Worm (Caenorhabditis elegans) whole organism, dauer: ENCODE results near the gene H23N18.5.
"Not testable (repeated sequence)": the region's sequence is repeated elsewhere in the genome, so short reads cannot be mapped to it uniquely, and the experiment has no call there.

Experiments used
- unc-62 ChIP-seq: sonication (generic microtip); optimal IDR thresholded peaks from 2 replicates; lab custom pipeline; 2017; ENCODE audit warnings: missing biosample characterization, missing genetic modification reagents, missing genetic modification characterization

The H23N18.5 gene

DNA sequence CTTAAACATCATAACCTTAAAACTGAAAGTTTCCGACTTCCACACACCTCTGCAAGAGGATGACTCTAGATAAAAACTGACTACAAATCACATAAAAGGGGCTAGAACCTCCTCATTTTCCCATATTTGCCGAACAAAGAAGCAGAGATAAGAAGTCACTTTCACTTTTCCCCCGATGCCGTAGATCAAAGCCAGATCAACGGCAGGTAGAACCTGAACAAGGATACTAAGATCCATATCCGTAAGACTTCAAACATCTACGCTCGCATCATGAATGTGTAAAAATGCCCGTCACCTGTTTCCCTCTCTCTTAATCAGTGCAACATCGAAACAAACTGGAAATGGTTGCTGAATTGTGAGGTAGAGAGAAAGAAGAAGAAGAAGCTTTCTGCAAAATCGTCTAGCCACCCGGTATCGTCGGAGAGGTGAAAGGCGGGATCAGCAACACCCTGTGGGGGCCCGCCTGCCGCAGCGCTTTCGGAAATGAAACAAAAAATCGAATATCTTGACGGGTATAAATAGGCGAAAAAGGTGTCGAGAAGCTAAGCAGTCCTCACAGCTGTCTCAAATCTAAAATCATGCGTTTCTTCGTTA lies 6.6 kb upstream of the H23N18.5 start, which contains the start of gene C02E7.6:
Gene C02E7.6 (plus strand): TSS at position 544 of the 594 bp plus-strand sequence.
- TF ChIP-seq unc-62: no peak

DNA sequence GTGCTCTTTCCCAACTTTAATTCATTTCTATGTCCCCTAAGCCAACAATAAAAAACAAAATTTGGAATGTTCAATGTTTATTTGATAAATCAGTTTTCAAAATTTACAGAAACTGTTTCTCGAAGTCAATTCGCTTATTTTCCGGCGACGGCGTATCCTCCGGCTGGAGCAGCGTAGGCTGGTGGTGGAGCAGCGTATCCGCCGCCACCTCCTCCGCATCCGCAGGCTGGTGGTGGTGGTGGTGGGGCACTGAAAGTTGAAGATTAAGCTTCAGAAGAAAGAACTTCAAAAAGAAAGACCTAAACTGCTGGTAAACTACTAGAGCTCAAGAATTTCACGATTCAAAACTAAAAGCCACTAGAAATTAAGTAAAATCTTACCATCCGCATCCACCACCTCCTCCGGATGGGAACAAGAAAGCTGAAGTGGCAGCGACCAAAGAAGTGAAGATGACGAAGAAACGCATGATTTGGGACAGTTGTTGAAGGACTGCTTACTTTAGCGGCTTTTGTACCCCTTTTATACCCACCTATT lies 6.0 kb upstream of the H23N18.5 start, which contains the start of gene C02E7.7:
Gene C02E7.7 (minus strand): TSS at position 484 of the 534 bp plus-strand sequence.
- TF ChIP-seq unc-62: no peak

DNA sequence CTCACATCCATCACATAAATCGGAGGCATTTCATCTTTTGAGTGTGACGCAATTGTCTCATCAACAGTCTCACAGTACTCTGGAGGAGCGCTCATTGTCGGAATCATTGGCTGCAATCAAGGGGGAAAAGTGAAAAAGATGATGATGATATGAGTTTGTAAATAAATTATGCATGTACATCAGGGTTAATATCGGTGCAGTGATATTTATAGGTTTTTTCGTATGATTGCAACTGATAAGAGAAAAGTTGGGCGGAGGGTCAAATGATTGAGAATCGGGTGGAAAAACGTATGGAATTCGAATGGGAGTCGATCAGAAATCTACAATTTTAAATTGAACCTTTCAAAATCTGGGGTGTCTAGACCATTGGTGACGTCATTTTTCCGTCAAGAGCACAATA lies 2.7 kb upstream of the H23N18.5 start, which contains the start of gene H23N18.6:
Gene H23N18.6 (minus strand): TSS at position 201 of the 400 bp plus-strand sequence.
- no peak for TF ChIP-seq unc-62

DNA sequence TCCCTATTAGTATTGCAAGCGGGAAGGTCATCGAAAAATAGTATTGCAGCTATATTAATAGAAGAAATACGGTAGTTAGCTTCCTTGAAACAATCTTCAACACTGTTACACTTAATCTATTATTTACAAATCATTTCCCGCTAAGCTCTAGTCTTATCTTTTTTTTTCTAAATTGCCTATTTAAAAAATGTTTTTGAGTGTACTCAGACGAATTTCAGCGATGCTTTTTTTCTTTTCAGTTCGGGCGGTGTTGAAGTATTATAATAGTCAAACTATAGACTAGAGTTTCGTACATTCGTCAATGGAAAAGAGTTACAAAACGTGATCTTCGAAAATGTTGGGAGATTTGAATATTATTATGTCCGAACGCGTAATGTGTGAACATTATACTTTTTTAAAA lies 1.7 kb upstream of the H23N18.5 start:
- no peak for TF ChIP-seq unc-62

DNA sequence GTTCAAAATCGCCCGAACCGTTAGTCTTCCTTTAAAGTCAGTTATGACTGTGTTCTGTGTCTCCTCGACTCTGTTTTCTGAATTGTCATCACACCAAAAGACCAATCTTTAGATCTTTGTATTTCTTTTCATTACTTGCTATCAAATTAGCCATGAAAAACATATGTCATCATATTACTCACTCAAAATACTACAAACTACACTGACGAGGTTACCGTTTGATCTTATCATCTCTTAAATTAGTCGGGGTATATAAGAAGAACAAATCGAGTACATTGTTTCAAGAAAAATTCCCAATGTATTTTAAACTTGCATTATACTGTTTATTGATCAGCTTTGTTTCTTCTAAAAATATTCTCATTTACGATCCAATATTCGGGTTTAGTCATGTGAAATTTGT lies 3.6 kb downstream of the H23N18.5 start, which contains the start of gene ugt-13:
Gene ugt-13 (plus strand): TSS at position 294 of the 400 bp plus-strand sequence.
- TF ChIP-seq unc-62: no peak

DNA sequence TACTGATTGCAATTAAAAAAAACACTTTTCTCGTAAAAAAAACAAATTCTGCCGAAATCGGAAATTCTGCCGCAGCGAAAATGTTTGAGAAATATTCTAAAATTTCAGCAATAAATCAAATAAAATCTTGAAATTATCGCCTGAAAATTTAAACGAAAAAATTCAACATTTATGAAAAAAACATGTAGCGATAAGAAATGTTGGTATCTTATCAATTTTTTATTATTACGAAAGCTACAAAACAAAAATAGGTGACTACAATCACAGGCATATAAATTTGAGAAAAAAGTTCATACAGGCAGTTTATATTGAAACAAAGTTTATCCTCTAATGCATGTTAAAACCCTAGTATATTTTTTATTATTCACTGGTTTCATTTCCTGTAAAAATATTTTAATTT lies 6.2 kb downstream of the H23N18.5 start, which contains the start of gene ugt-14:
Gene ugt-14 (plus strand): TSS at position 301 of the 400 bp plus-strand sequence.
- no peak for TF ChIP-seq unc-62

DNA sequence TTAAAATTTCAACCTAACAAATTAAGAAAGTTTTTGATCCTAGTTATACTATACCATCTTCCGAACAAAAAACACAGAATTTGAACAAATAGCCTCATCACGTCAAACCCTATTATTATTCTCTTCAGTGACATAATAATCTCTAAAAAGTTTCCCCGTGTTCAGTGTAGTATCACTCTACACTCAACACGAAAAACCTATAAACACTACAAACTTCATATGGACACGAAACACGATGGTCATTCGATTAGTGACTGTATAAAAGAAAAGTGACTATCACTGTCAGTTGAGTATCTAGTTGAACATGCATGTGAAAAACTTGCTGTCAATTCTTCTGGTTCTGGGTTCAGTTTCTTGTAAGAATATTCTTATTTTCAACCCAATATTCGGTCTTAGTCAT lies 8.5 kb downstream of the H23N18.5 start, which contains the start of gene ugt-8:
Gene ugt-8 (plus strand): TSS at position 235 of the 400 bp plus-strand sequence.
- TF ChIP-seq unc-62: no peak

DNA sequence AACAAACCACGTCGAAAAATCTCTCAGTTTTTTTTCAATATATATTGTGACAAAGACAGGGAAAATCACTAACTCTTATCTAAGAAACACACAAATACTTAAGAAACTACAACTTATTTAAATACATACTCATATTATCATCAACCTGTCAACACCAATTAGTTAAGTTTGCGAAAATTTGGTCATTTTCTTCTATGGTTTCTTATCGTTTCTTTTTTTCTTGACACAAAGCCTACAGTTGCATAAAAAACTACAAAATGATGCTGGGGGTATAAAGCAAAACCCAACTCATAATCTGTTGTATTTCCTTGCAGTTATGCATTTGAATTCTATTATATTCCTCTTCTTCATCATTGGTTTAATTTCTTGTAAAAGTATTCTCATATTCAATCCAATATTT lies 11.1 kb downstream of the H23N18.5 start, which contains the start of gene ugt-67:
Gene ugt-67 (plus strand): TSS at position 301 of the 400 bp plus-strand sequence.
- no peak for TF ChIP-seq unc-62

DNA sequence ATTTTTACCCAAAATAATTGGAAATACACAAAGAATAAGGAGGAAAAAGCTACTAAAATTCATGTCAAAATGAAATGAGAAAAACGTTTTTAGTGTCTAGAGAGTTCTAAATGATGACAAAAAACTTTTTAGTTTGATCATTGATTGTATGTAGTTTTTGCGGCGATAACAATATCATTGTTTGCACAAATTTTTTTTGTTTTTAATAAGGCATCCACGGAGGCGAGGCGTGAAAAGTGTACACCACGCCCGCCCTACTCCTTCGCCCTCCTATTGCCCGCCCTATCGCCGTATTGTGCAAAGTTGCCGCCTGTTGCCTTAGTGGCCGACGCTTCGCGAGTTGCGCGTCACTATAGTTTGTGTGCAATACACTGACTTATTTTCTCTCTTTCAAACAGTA lies 12.2 kb downstream of the H23N18.5 start, which contains the start of gene ugt-10:
Gene ugt-10 (minus strand): TSS at position 101 of the 400 bp plus-strand sequence.
- not testable (repeated sequence) for TF ChIP-seq unc-62

DNA sequence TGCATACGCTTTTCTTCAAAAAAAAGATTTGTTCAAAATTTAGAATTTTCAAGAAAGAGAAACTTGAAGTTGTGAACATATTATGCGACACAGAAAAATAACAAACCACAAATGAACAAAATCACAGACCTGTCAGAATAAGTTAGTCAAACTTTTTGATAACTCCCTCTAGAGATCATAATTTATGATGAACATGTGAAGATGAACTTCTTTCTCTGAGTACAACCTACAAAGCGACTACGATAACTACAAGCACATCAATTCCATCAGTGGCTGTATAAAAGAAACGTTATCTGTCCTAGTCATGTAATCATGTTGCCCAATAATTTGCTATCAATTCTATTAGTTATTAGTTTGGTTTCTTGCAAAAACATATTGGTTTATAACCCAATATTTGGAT lies 16.4 kb downstream of the H23N18.5 start, which contains the start of gene ugt-9:
Gene ugt-9 (plus strand): TSS at position 305 of the 400 bp plus-strand sequence.
- TF ChIP-seq unc-62: no peak

DNA sequence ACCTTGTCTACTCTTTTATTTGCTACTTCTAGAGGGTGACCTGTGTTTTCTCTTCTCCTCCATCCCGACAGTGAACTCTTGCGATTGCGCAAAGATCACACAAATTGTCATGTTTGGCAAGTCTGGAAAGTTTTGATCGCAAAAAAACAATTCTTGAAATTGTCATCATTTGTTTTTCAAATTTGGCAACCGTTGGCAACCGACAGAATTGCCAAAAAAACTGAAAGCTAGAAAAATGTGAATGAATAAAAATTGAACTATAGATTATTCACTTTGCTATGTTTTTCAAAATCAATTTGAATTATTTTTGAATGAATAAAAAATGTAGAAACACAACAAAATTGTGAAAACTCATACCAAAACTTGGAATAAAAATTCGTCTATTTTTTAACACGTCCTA lies 17.2 kb downstream of the H23N18.5 start, which contains the start of gene ugt-11:
Gene ugt-11 (minus strand): TSS at position 101 of the 400 bp plus-strand sequence.
- no peak for TF ChIP-seq unc-62

DNA sequence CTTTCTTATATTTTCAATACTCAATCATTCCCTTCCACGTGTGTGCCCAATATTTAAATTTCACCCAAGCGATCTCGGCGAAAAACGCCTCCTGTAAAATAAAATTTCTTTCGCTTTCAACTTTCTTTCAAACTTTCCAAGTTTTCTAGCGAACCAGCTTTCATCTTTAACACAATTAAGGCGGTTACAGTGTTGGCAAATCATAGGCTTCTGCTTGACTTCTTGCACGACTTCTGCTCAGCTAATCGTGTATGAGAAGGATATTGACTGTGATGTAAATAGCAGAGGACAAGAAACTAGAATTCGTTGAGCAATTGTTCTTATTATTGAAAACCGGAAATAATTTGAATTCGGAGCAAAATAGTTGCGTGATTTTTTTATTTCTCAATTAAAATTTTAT lies 20.9 kb downstream of the H23N18.5 start:
- TF ChIP-seq unc-62: no peak

DNA sequence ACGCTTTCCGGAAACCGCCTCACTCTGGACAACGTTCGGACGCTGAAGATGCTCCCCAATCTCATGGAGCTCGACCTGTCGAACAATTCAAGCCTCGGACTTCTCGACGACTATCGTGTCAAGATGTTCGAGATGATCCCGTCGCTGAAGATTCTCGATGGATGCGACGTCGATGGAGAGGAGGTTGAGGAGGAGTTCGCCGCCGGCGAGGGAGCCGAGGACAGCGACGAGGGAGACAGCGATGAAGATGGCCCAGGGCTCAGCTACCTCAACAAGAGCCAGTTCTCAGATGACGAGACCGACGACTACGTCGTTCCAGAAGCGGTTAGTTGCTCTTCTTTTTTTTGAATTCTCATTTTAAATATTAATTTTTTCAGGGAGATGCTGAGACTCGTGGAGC lies 21.4 kb downstream of the H23N18.5 start:
- TF ChIP-seq unc-62: no peak

DNA sequence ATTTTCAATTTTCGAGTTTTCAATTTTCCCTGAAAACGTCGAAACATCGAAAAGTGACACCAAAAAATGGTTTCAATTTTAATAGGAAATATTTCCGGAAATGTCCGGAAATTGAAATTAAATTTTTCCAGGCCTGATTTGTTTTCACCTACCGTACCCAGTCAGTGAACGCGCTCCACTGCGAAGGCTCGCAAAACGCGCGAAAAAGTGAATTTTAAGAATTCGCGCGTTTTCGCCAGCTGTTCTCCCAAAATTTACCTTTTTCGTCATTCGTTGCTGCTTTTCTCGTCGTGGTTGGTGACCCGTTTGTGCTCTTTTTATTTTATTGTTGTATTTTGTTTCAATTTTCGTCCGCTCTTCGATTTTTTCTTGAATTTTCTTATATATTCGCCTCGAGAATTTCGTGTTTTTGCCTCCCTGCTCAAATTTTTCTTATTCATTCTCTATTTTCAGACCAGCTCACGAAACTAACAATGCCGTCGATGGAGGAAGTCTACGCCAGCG lies 22.2 kb downstream of the H23N18.5 start, which contains the start of gene T19H12.2:
Gene T19H12.2 (plus strand): TSS at position 454 of the 504 bp plus-strand sequence.
- TF ChIP-seq unc-62: no peak

DNA sequence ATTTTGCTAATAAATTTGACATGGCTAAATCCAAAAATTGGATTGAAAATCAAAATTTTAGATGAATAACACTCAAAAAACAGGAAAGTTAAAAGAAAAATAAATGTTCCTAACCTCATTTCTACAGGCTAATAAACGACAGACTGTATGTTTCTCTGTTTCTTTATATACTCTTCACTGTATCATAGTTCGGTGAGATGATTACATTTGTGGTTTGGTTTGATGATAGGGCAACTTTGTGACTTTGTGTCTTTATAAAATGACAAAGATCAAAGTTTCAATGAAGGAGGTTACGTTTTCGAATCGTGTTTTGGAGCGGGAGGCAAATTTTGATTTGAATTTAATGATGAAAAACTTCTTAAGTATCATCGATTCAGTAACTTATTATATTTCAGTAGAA lies 22.7 kb downstream of the H23N18.5 start, which contains the start of gene ugt-12:
Gene ugt-12 (minus strand): TSS at position 153 of the 400 bp plus-strand sequence.
- no peak for TF ChIP-seq unc-62

DNA sequence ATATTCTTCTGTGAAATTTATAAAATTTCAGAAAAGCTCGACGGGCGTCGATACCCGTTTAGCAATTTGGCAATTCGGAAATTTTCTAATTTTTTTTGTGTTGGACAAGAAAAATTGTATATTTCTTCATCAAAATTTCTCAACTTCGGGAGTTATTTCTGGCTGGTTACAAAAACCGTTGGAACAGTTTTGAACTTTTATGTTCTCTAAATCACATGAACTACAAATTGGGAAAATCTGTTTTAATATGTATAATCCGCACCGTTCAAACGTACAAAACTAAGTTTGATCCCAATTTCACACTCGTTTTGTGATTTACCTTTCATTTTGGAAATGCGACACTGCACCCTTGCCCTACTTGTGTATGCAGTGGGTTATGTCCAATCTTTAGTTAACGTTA lies 26.8 kb downstream of the H23N18.5 start, which contains the start of gene T19H12.3:
Gene T19H12.3 (plus strand): TSS at position 301 of the 400 bp plus-strand sequence.
- no peak for TF ChIP-seq unc-62

DNA sequence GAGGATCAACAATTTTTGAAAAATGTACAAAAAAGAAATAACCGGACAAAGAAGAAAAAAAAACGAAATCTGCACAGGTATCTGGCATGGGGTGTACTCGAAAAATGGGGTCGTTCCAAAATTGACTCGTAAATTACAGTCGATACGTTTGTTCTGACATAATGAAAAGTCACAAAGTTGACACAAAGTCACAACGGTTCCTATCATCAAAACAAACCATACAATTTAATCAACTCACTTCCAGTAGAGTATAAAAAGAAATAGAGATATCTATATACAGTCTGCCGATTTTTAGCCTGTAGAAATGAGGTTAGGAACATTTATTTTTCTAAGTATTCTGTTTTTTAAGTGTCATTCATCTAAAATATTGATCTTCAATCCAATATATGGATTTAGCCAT lies 27.7 kb downstream of the H23N18.5 start, which contains the start of gene T19H12.12:
Gene T19H12.12 (plus strand): TSS at position 301 of the 400 bp plus-strand sequence.
- TF ChIP-seq unc-62: no peak
